Worm (Caenorhabditis elegans) whole organism, L1 larva: ENCODE results near the gene T19H12.12.

Experiments used
- C16A3.4 ChIP-seq: fragments of 150-350 bp; optimal IDR thresholded peaks from 2 replicates; lab custom pipeline; 2014; ENCODE audit warnings: missing biosample characterization, missing genetic modification characterization
- C34B4.2 ChIP-seq: sonication (generic microtip); optimal IDR thresholded peaks from 2 replicates; lab custom pipeline; 2017; ENCODE audit warnings: mild to moderate bottlenecking, missing genetic modification characterization, missing compliant biosample characterization
- aha-1 ChIP-seq: fragments of 150-350 bp; optimal IDR thresholded peaks from 2 replicates; lab custom pipeline; 2014; ENCODE audit warnings: missing biosample characterization, missing genetic modification characterization
- ama-1 ChIP-seq: fragments of 150-350 bp; optimal IDR thresholded peaks from 2 replicates; lab custom pipeline; 2014
- ceh-8 ChIP-seq: fragments of 200-800 bp; sonication (Bioruptor generic); optimal IDR thresholded peaks from 2 replicates; lab custom pipeline; 2018; ENCODE audit warnings: mild to moderate bottlenecking, missing genetic modification characterization, moderate library complexity, missing compliant biosample characterization
- ceh-90 ChIP-seq: sonication (generic microtip); optimal IDR thresholded peaks from 2 replicates; lab custom pipeline; 2016; ENCODE audit warnings: missing genetic modification characterization, missing compliant biosample characterization
- ces-1 ChIP-seq: fragments of 150-350 bp; optimal IDR thresholded peaks from 2 replicates; lab custom pipeline; 2014; ENCODE audit warnings: missing biosample characterization, missing genetic modification reagents, missing genetic modification characterization
- dsc-1 ChIP-seq: sonication (generic microtip); optimal IDR thresholded peaks from 2 replicates; lab custom pipeline; 2016; ENCODE audit warnings: mild to moderate bottlenecking, missing genetic modification characterization, missing compliant biosample characterization
- efl-1 ChIP-seq, 4 experiments: fragments of 150-350 bp; optimal IDR thresholded peaks in 3 of 4; peaks in 1 of 4; 1 replicate in 1 of 4; 2 replicates in 3 of 4; lab custom pipeline; 2014; ENCODE audit warnings: missing biosample characterization in 2 of 4, missing genetic modification characterization in 2 of 4, missing genetic modification reagents in 2 of 4
- egl-13 ChIP-seq: sonication (generic microtip); optimal IDR thresholded peaks from 2 replicates; lab custom pipeline; 2016; ENCODE audit warnings: missing genotype, missing genetic modification reagents, missing genetic modification characterization, missing compliant biosample characterization
- elt-3 ChIP-seq, 6 experiments: fragments of 150-350 bp in 1 of 6; sonication (generic microtip); optimal IDR thresholded peaks; 2 replicates each; lab custom pipeline; 2017 to 2018; ENCODE audit warnings: missing biosample characterization in 6 of 6, missing genetic modification characterization in 6 of 6, inconsistent platforms in 1 of 6
- fos-1 ChIP-seq: fragments of 150-350 bp; optimal IDR thresholded peaks from 2 replicates; lab custom pipeline; 2014; ENCODE audit warnings: missing biosample characterization, missing genetic modification characterization
- grh-1 ChIP-seq: fragments of 200-800 bp; sonication (Bioruptor generic); IDR thresholded peaks from 2 replicates; pipeline ENCODE4 v1.3.6; 2022; ENCODE audit warnings: missing genetic modification reagents, missing genetic modification characterization, missing compliant biosample characterization
- hlh-17 ChIP-seq: fragments of 200-800 bp; sonication (Bioruptor generic); optimal IDR thresholded peaks from 2 replicates; lab custom pipeline; 2018; ENCODE audit warnings: missing genetic modification characterization, mild to moderate bottlenecking, missing compliant biosample characterization, moderate library complexity, borderline replicate concordance
- irx-1 ChIP-seq: sonication (generic microtip); optimal IDR thresholded peaks from 2 replicates; lab custom pipeline; 2016; ENCODE audit warnings: missing genetic modification characterization, missing compliant biosample characterization
- isw-1 ChIP-seq: fragments of 200-800 bp; sonication (Bioruptor generic); IDR thresholded peaks from 2 replicates; pipeline ENCODE4 v1.3.6; 2022; ENCODE audit warnings: missing genetic modification characterization, missing compliant biosample characterization
- lin-13 ChIP-seq: fragments of 150-350 bp; optimal IDR thresholded peaks from 2 replicates; lab custom pipeline; 2014; ENCODE audit warnings: missing biosample characterization, missing genetic modification reagents, missing genetic modification characterization
- lin-14 ChIP-seq: fragments of 200-800 bp; sonication (Bioruptor generic); optimal IDR thresholded peaks from 2 replicates; lab custom pipeline; 2018; ENCODE audit warnings: mild to moderate bottlenecking, missing genetic modification characterization, moderate library complexity, missing compliant biosample characterization
- lsy-2 ChIP-seq, 2 experiments: fragments of 150-350 bp; optimal IDR thresholded peaks; 2 replicates each; lab custom pipeline; 2014; ENCODE audit warnings: missing biosample characterization in 2 of 2, missing genetic modification characterization in 2 of 2
- mab-9 ChIP-seq: fragments of 200-800 bp; sonication (Bioruptor generic); IDR thresholded peaks from 2 replicates; pipeline ENCODE4 v1.3.6; 2022; ENCODE audit warnings: missing genetic modification reagents, missing genetic modification characterization, missing compliant biosample characterization
- mef-2 ChIP-seq: fragments of 150-350 bp; optimal IDR thresholded peaks from 2 replicates; lab custom pipeline; 2014; ENCODE audit warnings: missing biosample characterization, missing genetic modification characterization
- nhr-11 ChIP-seq: fragments of 150-350 bp; optimal IDR thresholded peaks from 2 replicates; lab custom pipeline; 2014; ENCODE audit warnings: missing biosample characterization, missing genetic modification characterization
- nhr-20 ChIP-seq: sonication (generic microtip); optimal IDR thresholded peaks from 2 replicates; lab custom pipeline; 2016; ENCODE audit warnings: mild to moderate bottlenecking, missing genetic modification characterization, missing compliant biosample characterization
- nhr-28 ChIP-seq: fragments of 150-350 bp; optimal IDR thresholded peaks from 2 replicates; lab custom pipeline; 2014; ENCODE audit warnings: missing biosample characterization, missing genetic modification characterization
- nhr-71 ChIP-seq: sonication (generic microtip); optimal IDR thresholded peaks from 2 replicates; lab custom pipeline; 2016; ENCODE audit warnings: mild to moderate bottlenecking, missing genetic modification characterization, moderate library complexity, missing compliant biosample characterization
- nhr-76 ChIP-seq: sonication (generic microtip); optimal IDR thresholded peaks from 2 replicates; lab custom pipeline; 2017; ENCODE audit warnings: missing biosample characterization, missing genetic modification characterization
- nhr-77 ChIP-seq: fragments of 150-350 bp; optimal IDR thresholded peaks from 2 replicates; lab custom pipeline; 2014; ENCODE audit warnings: missing biosample characterization, missing genetic modification characterization
- nhr-84 ChIP-seq: sonication (generic microtip); optimal IDR thresholded peaks from 2 replicates; lab custom pipeline; 2017; ENCODE audit warnings: missing biosample characterization, missing genetic modification characterization
- nhr-85 ChIP-seq: sonication (generic microtip); peaks from one replicate; lab custom pipeline; 2016; ENCODE audit warnings: missing genetic modification characterization, inconsistent platforms, missing compliant biosample characterization
- nhr-90 ChIP-seq: sonication (generic microtip); optimal IDR thresholded peaks from 2 replicates; lab custom pipeline; 2016; ENCODE audit warnings: mild to moderate bottlenecking, missing genetic modification characterization, missing compliant biosample characterization; ENCODE audit not compliant: poor library complexity
- pag-3 ChIP-seq: sonication (generic microtip); optimal IDR thresholded peaks from 2 replicates; lab custom pipeline; 2017; ENCODE audit warnings: missing genetic modification characterization, mild to moderate bottlenecking, missing compliant biosample characterization, antibody characterized with exemption, borderline replicate concordance; ENCODE audit not compliant: insufficient read depth
- snu-23 ChIP-seq: sonication (generic microtip); optimal IDR thresholded peaks from 2 replicates; lab custom pipeline; 2016; ENCODE audit warnings: missing genetic modification characterization, missing compliant biosample characterization
- sox-4 ChIP-seq: sonication (generic microtip); optimal IDR thresholded peaks from 2 replicates; lab custom pipeline; 2016; ENCODE audit warnings: missing genetic modification characterization, missing compliant biosample characterization
- sptf-1 ChIP-seq: fragments of 150-350 bp; optimal IDR thresholded peaks from 2 replicates; lab custom pipeline; 2014; ENCODE audit warnings: missing biosample characterization, missing genetic modification characterization
- unc-30 ChIP-seq: sonication (generic microtip); optimal IDR thresholded peaks from 2 replicates; lab custom pipeline; 2017; ENCODE audit warnings: missing biosample characterization, missing genetic modification characterization
- unc-98 ChIP-seq: fragments of 200-800 bp; sonication (Bioruptor generic); IDR thresholded peaks from 2 replicates; pipeline ENCODE4 v1.3.6; 2022; ENCODE audit warnings: missing genetic modification characterization, missing compliant biosample characterization
- xbp-1 ChIP-seq: sonication (generic microtip); optimal IDR thresholded peaks from 2 replicates; lab custom pipeline; 2016; ENCODE audit warnings: missing genetic modification characterization, missing compliant biosample characterization
- ztf-11 ChIP-seq, 2 experiments: sonication (generic microtip); optimal IDR thresholded peaks; 2 replicates each; lab custom pipeline; 2016 to 2017; ENCODE audit warnings: missing genetic modification characterization in 2 of 2, missing biosample characterization in 1 of 2, missing compliant biosample characterization in 1 of 2
- ztf-4 ChIP-seq: fragments of 150-350 bp; optimal IDR thresholded peaks from 2 replicates; lab custom pipeline; 2014; ENCODE audit warnings: missing biosample characterization, missing genetic modification characterization

Gene T19H12.12

DNA sequence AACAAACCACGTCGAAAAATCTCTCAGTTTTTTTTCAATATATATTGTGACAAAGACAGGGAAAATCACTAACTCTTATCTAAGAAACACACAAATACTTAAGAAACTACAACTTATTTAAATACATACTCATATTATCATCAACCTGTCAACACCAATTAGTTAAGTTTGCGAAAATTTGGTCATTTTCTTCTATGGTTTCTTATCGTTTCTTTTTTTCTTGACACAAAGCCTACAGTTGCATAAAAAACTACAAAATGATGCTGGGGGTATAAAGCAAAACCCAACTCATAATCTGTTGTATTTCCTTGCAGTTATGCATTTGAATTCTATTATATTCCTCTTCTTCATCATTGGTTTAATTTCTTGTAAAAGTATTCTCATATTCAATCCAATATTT, 16.5 kb downstream of the T19H12.12 start, which contains the start of gene ugt-67:
TSS of gene ugt-67 (plus strand) at position 301 of the 400 bp plus-strand sequence.
- TF ChIP-seq mab-9 (GFP tag; lab: Robert Waterston, UW) = no peak
- no peak for TF ChIP-seq unc-30 (tag; lab: Kevin White, UChicago)
- no peak for TF ChIP-seq nhr-20 (tag; lab: Kevin White, UChicago)
- no peak for TF ChIP-seq ceh-8
- no peak for TF ChIP-seq ceh-90 (tag; lab: Kevin White, UChicago)
- TF ChIP-seq pag-3 (tag; lab: Kevin White, UChicago) = no peak
- TF ChIP-seq lin-13 = no peak
- no peak for TF ChIP-seq nhr-84 (tag; lab: Kevin White, UChicago)
- TF ChIP-seq hlh-17 = no peak
- no peak for TF ChIP-seq ztf-4 (tag; lab: Kevin White, UChicago)
- no peak for TF ChIP-seq snu-23 (GFP tag; lab: Kevin White, UChicago)
- no peak for TF ChIP-seq mef-2
- no peak for TF ChIP-seq irx-1
- TF ChIP-seq egl-13 (tag; lab: Kevin White, UChicago) = no peak
- no peak for TF ChIP-seq nhr-71
- TF ChIP-seq C16A3.4 (tag; lab: Kevin White, UChicago) = no peak
- TF ChIP-seq nhr-28 (tag; lab: Kevin White, UChicago) = no peak
- TF ChIP-seq aha-1 (tag; lab: Kevin White, UChicago) = no peak
- no peak for TF ChIP-seq isw-1

- TF ChIP-seq snu-23 (GFP tag; lab: Kevin White, UChicago) (peak; percentile 12), efl-1 (optimal IDR thresholded peaks at IDR 0.05; lab: Kevin White, UChicago) (no peak), efl-1 (GFP tag; optimal IDR thresholded peaks at IDR 0.05 in 1 of 2; lab: Kevin White, UChicago) (peak in 1 of 2 experiments; percentile 53), nhr-20 (tag; lab: Kevin White, UChicago) (peak; percentile 41), nhr-11 (tag; lab: Kevin White, UChicago) (no peak)
- TF ChIP-seq, all 84 proteins: peak for 3
Measured at ce11 chrV:4903696-4904095, 19.1 kb downstream of the T19H12.12 start, which contains the start of gene ugt-8. ugt-8 (plus strand) TSS chrV:4903930.

DNA sequence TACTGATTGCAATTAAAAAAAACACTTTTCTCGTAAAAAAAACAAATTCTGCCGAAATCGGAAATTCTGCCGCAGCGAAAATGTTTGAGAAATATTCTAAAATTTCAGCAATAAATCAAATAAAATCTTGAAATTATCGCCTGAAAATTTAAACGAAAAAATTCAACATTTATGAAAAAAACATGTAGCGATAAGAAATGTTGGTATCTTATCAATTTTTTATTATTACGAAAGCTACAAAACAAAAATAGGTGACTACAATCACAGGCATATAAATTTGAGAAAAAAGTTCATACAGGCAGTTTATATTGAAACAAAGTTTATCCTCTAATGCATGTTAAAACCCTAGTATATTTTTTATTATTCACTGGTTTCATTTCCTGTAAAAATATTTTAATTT, 21.4 kb downstream of the T19H12.12 start, which contains the start of gene ugt-14:
TSS of gene ugt-14 (plus strand) at position 301 of the 400 bp plus-strand sequence.
- TF ChIP-seq ces-1 (GFP tag; lab: Kevin White, UChicago) (no peak), C34B4.2 (no peak), unc-98 (GFP tag; lab: Robert Waterston, UW) (no peak), dsc-1 (tag; lab: Kevin White, UChicago) (no peak), ama-1 (lab: Kevin White, UChicago) (no peak), elt-3 (tag; optimal IDR thresholded peaks at IDR 0.05; lab: Kevin White, UChicago) (no peak), nhr-76 (tag; lab: Kevin White, UChicago) (no peak), nhr-77 (tag; lab: Kevin White, UChicago) (no peak), lsy-2 (tag; optimal IDR thresholded peaks at IDR 0.05; lab: Kevin White, UChicago) (no peak), nhr-20 (tag; lab: Kevin White, UChicago) (no peak), sptf-1 (tag; lab: Kevin White, UChicago) (no peak), sox-4 (no peak), nhr-28 (tag; lab: Kevin White, UChicago) (no peak), ztf-11 (tag; optimal IDR thresholded peaks at IDR 0.05; lab: Kevin White, UChicago) (no peak), xbp-1 (tag; lab: Kevin White, UChicago) (no peak), fos-1 (tag; lab: Kevin White, UChicago) (no peak), nhr-85 (tag; lab: Kevin White, UChicago) (no peak), lin-14 (no peak), grh-1 (GFP tag; lab: Robert Waterston, UW) (no peak), nhr-90 (tag; lab: Kevin White, UChicago) (no peak)
